Fruit fly (Drosophila melanogaster) whole organism, embryonic: ENCODE data around the gene mRpL20.

ENCODE experiments used
- BEAF-32 ChIP-seq: fragments of 200-800 bp; sonication (Bioruptor generic); optimal IDR thresholded peaks from 3 replicates; lab custom pipeline; 2017; ENCODE audit warnings: missing biosample characterization, missing genetic modification characterization, mild to moderate bottlenecking, moderate library complexity, missing genetic modification reagents
- CG10267 ChIP-seq: fragments of 200-800 bp; sonication (Bioruptor generic); optimal IDR thresholded peaks from 2 replicates; lab custom pipeline; 2018; ENCODE audit warnings: missing biosample characterization, mild to moderate bottlenecking, missing genetic modification characterization, moderate library complexity
- CG12236 ChIP-seq: fragments of 200-800 bp; sonication (Bioruptor generic); optimal IDR thresholded peaks from 2 replicates; lab custom pipeline; 2016; ENCODE audit warnings: missing biosample characterization, missing genetic modification characterization
- CG12942 ChIP-seq: fragments of 200-800 bp; sonication (Bioruptor generic); optimal IDR thresholded peaks from 3 replicates; lab custom pipeline; 2016; ENCODE audit warnings: missing biosample characterization, missing genetic modification characterization
- CG15479 ChIP-seq: fragments of 200-800 bp; sonication (Bioruptor generic); optimal IDR thresholded peaks from 3 replicates; lab custom pipeline; 2019; ENCODE audit warnings: missing biosample characterization, mild to moderate bottlenecking, missing genetic modification characterization, moderate library complexity
- CG17359 ChIP-seq: fragments of 200-800 bp; sonication (Bioruptor generic); optimal IDR thresholded peaks from 3 replicates; lab custom pipeline; 2018; ENCODE audit warnings: missing biosample characterization, mild to moderate bottlenecking, missing genetic modification characterization, moderate library complexity
- CG2129 ChIP-seq: fragments of 200-800 bp; sonication (Bioruptor generic); IDR thresholded peaks from 2 replicates; pipeline ENCODE4 v1.3.6; 2022; ENCODE audit warnings: missing biosample characterization, missing genetic modification characterization; ENCODE audit not compliant: partially characterized antibody
- CG2202 ChIP-seq: fragments of 200-800 bp; sonication (Bioruptor generic); optimal IDR thresholded peaks from 2 replicates; lab custom pipeline; 2018; ENCODE audit warnings: missing biosample characterization, mild to moderate bottlenecking, missing genetic modification characterization
- CG30431 ChIP-seq: fragments of 200-800 bp; sonication (Bioruptor generic); optimal IDR thresholded peaks from 2 replicates; lab custom pipeline; 2017; ENCODE audit warnings: missing biosample characterization, missing genetic modification characterization
- CG31224 ChIP-seq: fragments of 200-800 bp; sonication (Bioruptor generic); IDR thresholded peaks from 2 replicates; pipeline ENCODE4 v1.3.6; 2022; ENCODE audit warnings: missing biosample characterization, missing genetic modification characterization
- CG3847 ChIP-seq: fragments of 200-800 bp; sonication (Bioruptor generic); IDR thresholded peaks from 2 replicates; pipeline ENCODE4 v1.3.6; 2022; ENCODE audit warnings: missing biosample characterization, missing genetic modification characterization
- CG6683 ChIP-seq: fragments of 200-800 bp; sonication (Bioruptor generic); optimal IDR thresholded peaks from 2 replicates; lab custom pipeline; 2017; ENCODE audit warnings: missing biosample characterization, mild to moderate bottlenecking, missing genetic modification characterization, missing genetic modification reagents
- CG6813 ChIP-seq: fragments of 200-800 bp; sonication (Bioruptor generic); optimal IDR thresholded peaks from 2 replicates; lab custom pipeline; 2017; ENCODE audit warnings: missing biosample characterization, missing genetic modification characterization, mild to moderate bottlenecking, moderate library complexity, missing genetic modification reagents
- CG7839 ChIP-seq: fragments of 200-800 bp; sonication (Bioruptor generic); optimal IDR thresholded peaks from 3 replicates; lab custom pipeline; 2018; ENCODE audit warnings: missing biosample characterization, mild to moderate bottlenecking, missing genetic modification characterization, moderate library complexity
- CG8924 ChIP-seq: fragments of 200-800 bp; optimal IDR thresholded peaks from 3 replicates; lab custom pipeline; 2019; ENCODE audit warnings: missing biosample characterization, mild to moderate bottlenecking, missing genetic modification characterization, moderate library complexity
- CG9609 ChIP-seq: fragments of 200-800 bp; sonication (Bioruptor generic); optimal IDR thresholded peaks from 3 replicates; lab custom pipeline; 2016; ENCODE audit warnings: missing biosample characterization, missing genetic modification characterization
- D ChIP-seq, 2 experiments: fragments of 200-800 bp in 1 of 2; fragments of >200 bp in 1 of 2; sonication (Bioruptor generic) in 1 of 2; optimal IDR thresholded peaks; 2 replicates in 1 of 2; 3 replicates in 1 of 2; lab custom pipeline; 2017; ENCODE audit warnings: mild to moderate bottlenecking in 1 of 2, missing biosample characterization in 1 of 2, missing genetic modification characterization in 1 of 2, missing genetic modification reagents in 1 of 2
- Ets65A ChIP-seq: fragments of 200-800 bp; sonication (Bioruptor generic); peaks from one replicate; lab custom pipeline; 2016; ENCODE audit warnings: missing biosample characterization, missing genetic modification characterization
- Hmx ChIP-seq: fragments of 200-800 bp; sonication (Bioruptor generic); optimal IDR thresholded peaks from 2 replicates; lab custom pipeline; 2016; ENCODE audit warnings: missing biosample characterization, missing genetic modification characterization
- Lhr ChIP-seq: fragments of 200-800 bp; sonication (Bioruptor generic); optimal IDR thresholded peaks from 3 replicates; lab custom pipeline; 2017; ENCODE audit warnings: mild to moderate bottlenecking, missing biosample characterization, missing genetic modification reagents, missing genetic modification characterization
- Max ChIP-seq: fragments of 200-800 bp; sonication (Bioruptor generic); optimal IDR thresholded peaks from 2 replicates; lab custom pipeline; 2016; ENCODE audit warnings: missing biosample characterization, mild to moderate bottlenecking, missing genetic modification characterization
- Mrtf ChIP-seq: fragments of 200-800 bp; sonication (Bioruptor generic); IDR thresholded peaks from 3 replicates; pipeline ENCODE4 v1.3.6; 2022; ENCODE audit warnings: missing biosample characterization, missing genetic modification characterization
- NC2α ChIP-seq: fragments of 200-800 bp; sonication (Bioruptor generic); optimal IDR thresholded peaks from 2 replicates; lab custom pipeline; 2016; ENCODE audit warnings: missing biosample characterization, missing genetic modification characterization
- Nf-YB ChIP-seq: fragments of 200-800 bp; sonication (Bioruptor generic); optimal IDR thresholded peaks from 3 replicates; lab custom pipeline; 2019; ENCODE audit warnings: missing biosample characterization, mild to moderate bottlenecking, missing genetic modification characterization, moderate library complexity
- Opbp ChIP-seq: fragments of 200-800 bp; sonication (Bioruptor generic); IDR thresholded peaks from 3 replicates; pipeline ENCODE4 v1.3.6; 2022; ENCODE audit warnings: missing biosample characterization, missing genetic modification characterization; ENCODE audit not compliant: partially characterized antibody
- ap ChIP-seq: fragments of 200-800 bp; sonication (Bioruptor generic); IDR thresholded peaks from 2 replicates; pipeline ENCODE4 v1.3.6; 2022; ENCODE audit warnings: missing biosample characterization, missing genetic modification characterization
- ash1 ChIP-seq: fragments of 200-800 bp; sonication (Bioruptor generic); optimal IDR thresholded peaks from 2 replicates; lab custom pipeline; 2018; ENCODE audit warnings: missing biosample characterization, mild to moderate bottlenecking, missing genetic modification characterization
- bcd ChIP-seq: fragments of 200-800 bp; sonication (Bioruptor generic); optimal IDR thresholded peaks from 2 replicates; lab custom pipeline; 2017; ENCODE audit warnings: missing biosample characterization, mild to moderate bottlenecking, missing genetic modification characterization
- bsh ChIP-seq, 2 experiments: fragments of 200-800 bp; sonication (Bioruptor generic); optimal IDR thresholded peaks; 2 replicates each; lab custom pipeline; 2017 to 2018; ENCODE audit warnings: mild to moderate bottlenecking in 2 of 2, missing biosample characterization in 2 of 2, missing genetic modification characterization in 2 of 2, moderate library complexity in 1 of 2
- cas ChIP-seq: fragments of 200-800 bp; sonication (Bioruptor generic); IDR thresholded peaks from 2 replicates; pipeline ENCODE4 v1.3.6; 2022; ENCODE audit warnings: missing biosample characterization, missing genetic modification characterization
- corto ChIP-seq: fragments of 200-800 bp; sonication (Bioruptor generic); optimal IDR thresholded peaks from 2 replicates; lab custom pipeline; 2016; ENCODE audit warnings: missing biosample characterization, mild to moderate bottlenecking, missing genetic modification characterization, moderate library complexity
- dm ChIP-seq: fragments of 200-800 bp; sonication (Bioruptor generic); optimal IDR thresholded peaks from 3 replicates; lab custom pipeline; 2016; ENCODE audit warnings: missing biosample characterization, missing genetic modification characterization
- dpn ChIP-seq, 2 experiments: fragments of 200-800 bp; sonication (Bioruptor generic); optimal IDR thresholded peaks; 3 replicates each; lab custom pipeline; 2016; ENCODE audit warnings: missing biosample characterization in 2 of 2, missing genetic modification characterization in 2 of 2
- ewg ChIP-seq: fragments of 200-800 bp; sonication (Bioruptor generic); optimal IDR thresholded peaks from 3 replicates; lab custom pipeline; 2017; ENCODE audit warnings: mild to moderate bottlenecking, missing biosample characterization, missing genetic modification reagents, missing genetic modification characterization
- fu2 ChIP-seq: fragments of 200-800 bp; sonication (Bioruptor generic); optimal IDR thresholded peaks from 2 replicates; lab custom pipeline; 2016; ENCODE audit warnings: missing biosample characterization, missing genetic modification characterization
- gcm ChIP-seq: fragments of 200-800 bp; sonication (Bioruptor generic); optimal IDR thresholded peaks from 2 replicates; lab custom pipeline; 2019; ENCODE audit warnings: missing biosample characterization, mild to moderate bottlenecking, missing genetic modification characterization, moderate library complexity
- gem ChIP-seq: fragments of 200-800 bp; sonication (Bioruptor generic); optimal IDR thresholded peaks from 2 replicates; lab custom pipeline; 2019; ENCODE audit warnings: missing biosample characterization, mild to moderate bottlenecking, missing genetic modification characterization, moderate library complexity
- grau ChIP-seq: fragments of 200-800 bp; optimal IDR thresholded peaks from 3 replicates; lab custom pipeline; 2019; ENCODE audit warnings: missing biosample characterization, mild to moderate bottlenecking, missing genetic modification characterization, moderate library complexity
- odd ChIP-seq: fragments of 200-800 bp; sonication (Bioruptor generic); optimal IDR thresholded peaks from 2 replicates; lab custom pipeline; 2017; ENCODE audit warnings: missing biosample characterization, mild to moderate bottlenecking, missing genetic modification characterization
- org-1 ChIP-seq: fragments of 200-800 bp; sonication (Bioruptor generic); optimal IDR thresholded peaks from 2 replicates; lab custom pipeline; 2017; ENCODE audit warnings: missing biosample characterization, missing genetic modification characterization
- pros ChIP-seq: fragments of 200-800 bp; sonication (Bioruptor generic); optimal IDR thresholded peaks from 3 replicates; lab custom pipeline; 2019; ENCODE audit warnings: missing biosample characterization, mild to moderate bottlenecking, missing genetic modification characterization, moderate library complexity
- rib ChIP-seq: fragments of 200-800 bp; sonication (Bioruptor generic); IDR thresholded peaks from 2 replicates; pipeline ENCODE4 v1.3.6; 2022; ENCODE audit warnings: missing biosample characterization, missing genetic modification characterization
- salm ChIP-seq: fragments of 200-800 bp; sonication (Bioruptor generic); optimal IDR thresholded peaks from 2 replicates; lab custom pipeline; 2018; ENCODE audit warnings: missing biosample characterization, mild to moderate bottlenecking, missing genetic modification characterization
- sc ChIP-seq, 3 experiments: fragments of >200 bp in 2 of 3; fragments of 200-800 bp in 1 of 3; sonication (Bioruptor generic) in 1 of 3; optimal IDR thresholded peaks; 2 replicates in 2 of 3; 3 replicates in 1 of 3; lab custom pipeline; 2017; ENCODE audit warnings: mild to moderate bottlenecking in 1 of 3, missing biosample characterization in 1 of 3, missing genetic modification characterization in 1 of 3, missing genetic modification reagents in 1 of 3
- slbo ChIP-seq: fragments of 200-800 bp; sonication (Bioruptor generic); IDR thresholded peaks from 2 replicates; pipeline ENCODE4 v1.3.6; 2022; ENCODE audit warnings: missing biosample characterization, missing genetic modification characterization
- wor ChIP-seq: fragments of 200-800 bp; sonication (Bioruptor generic); IDR thresholded peaks from 2 replicates; pipeline ENCODE4 v1.3.6; 2022; ENCODE audit warnings: missing biosample characterization, missing genetic modification characterization
- zen ChIP-seq: fragments of 200-800 bp; sonication (Bioruptor generic); optimal IDR thresholded peaks from 3 replicates; lab custom pipeline; 2018; ENCODE audit warnings: missing biosample characterization, mild to moderate bottlenecking, missing genetic modification characterization, moderate library complexity
- zf30C ChIP-seq: fragments of 200-800 bp; sonication (Bioruptor generic); optimal IDR thresholded peaks from 3 replicates; lab custom pipeline; 2018; ENCODE audit warnings: missing biosample characterization, mild to moderate bottlenecking, missing genetic modification characterization
- zfh2 ChIP-seq: fragments of 200-800 bp; sonication (Bioruptor generic); optimal IDR thresholded peaks from 2 replicates; lab custom pipeline; 2016; ENCODE audit warnings: missing biosample characterization, missing genetic modification characterization

Gene mRpL20

DNA sequence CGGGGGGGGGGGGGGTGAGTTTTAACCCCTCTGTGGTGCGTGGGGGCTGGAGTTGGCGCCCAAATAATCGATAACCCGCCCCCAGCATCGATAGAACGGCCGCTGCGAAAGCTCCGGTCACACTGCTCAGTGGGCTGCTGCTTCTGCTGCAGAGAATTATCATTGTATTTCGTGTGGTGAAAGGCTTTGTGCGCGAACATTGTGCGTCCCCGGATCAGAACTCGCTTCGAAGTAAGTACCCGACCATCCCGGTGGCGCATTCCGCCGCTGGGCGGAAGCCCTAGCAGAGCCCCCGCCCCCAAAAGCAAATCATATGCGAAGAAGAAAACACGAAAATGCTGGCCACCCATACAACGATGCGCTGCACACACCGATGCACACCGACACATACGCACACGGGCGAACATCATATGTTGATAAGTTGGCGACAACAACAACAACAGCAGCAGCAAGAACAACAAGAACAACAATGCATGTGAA is 26.7 kb upstream of the mRpL20 start, which contains the start of gene Syx13 (continued):
- TF ChIP-seq CG6813 (GFP tag; lab: Kevin White, UChicago) (no peak), CG3847 (GFP tag; lab: Robert Waterston, UW) (peak; percentile 40; the same call in 1 of the 2 replicates), CG12236 (GFP tag; lab: Kevin White, UChicago) (no peak), cas (GFP tag; lab: Robert Waterston, UW) (no peak), zf30C (GFP tag; lab: Kevin White, UChicago) (no peak), Nf-YB (GFP tag; lab: Kevin White, UChicago) (no peak), corto (GFP tag; lab: Kevin White, UChicago) (no peak), BEAF-32 (GFP tag; lab: Kevin White, UChicago) (peak; percentile 84), Ets65A (GFP tag; lab: Kevin White, UChicago) (no peak), zfh2 (no peak), CG10267 (tag; lab: Kevin White, UChicago) (peak; percentile 41), CG30431 (GFP tag; lab: Kevin White, UChicago) (no peak), Hmx (GFP tag; lab: Kevin White, UChicago) (no peak), CG9609 (GFP tag; lab: Kevin White, UChicago) (no peak), Max (GFP tag; lab: Kevin White, UChicago) (no peak), CG2202 (tag; lab: Kevin White, UChicago) (no peak), Lhr (GFP tag; lab: Kevin White, UChicago) (no peak), CG12942 (GFP tag; lab: Kevin White, UChicago) (no peak), CG6683 (GFP tag; lab: Kevin White, UChicago) (peak; percentile 40), dm (GFP tag; lab: Kevin White, UChicago) (peak; percentile 26), wor (GFP tag; lab: Robert Waterston, UW) (no peak), org-1 (GFP tag; lab: Kevin White, UChicago) (no peak), slbo (GFP tag; lab: Robert Waterston, UW) (0 out of 2 replicates have a peak, but pooled peaks have one; percentile 23), sc (optimal IDR thresholded peaks at IDR 0.05; lab: Kevin White, UChicago) (no peak), sc (GFP tag; optimal IDR thresholded peaks at IDR 0.05; lab: Kevin White, UChicago) (no peak), CG7839 (no peak), grau (tag; lab: Kevin White, UChicago) (peak; percentile 29), bcd (GFP tag; lab: Kevin White, UChicago) (no peak), ap (GFP tag; lab: Robert Waterston, UW) (no peak), dpn (GFP tag; optimal IDR thresholded peaks at IDR 0.05; lab: Kevin White, UChicago) (peak in 1 of 2 experiments; percentile 8), ash1 (GFP tag; lab: Kevin White, UChicago) (no peak), Mrtf (GFP tag; lab: Robert Waterston, UW) (no peak), pros (peak; percentile 34), NC2α (GFP tag; lab: Kevin White, UChicago) (no peak), fu2 (GFP tag; lab: Kevin White, UChicago) (no peak), bsh (GFP tag; optimal IDR thresholded peaks at IDR 0.05; lab: Kevin White, UChicago) (no peak), odd (GFP tag; lab: Kevin White, UChicago) (no peak), CG15479 (GFP tag; lab: Kevin White, UChicago) (peak; percentile 31), CG17359 (tag; lab: Kevin White, UChicago) (no peak), salm (tag; lab: Kevin White, UChicago) (peak; percentile 3), Opbp (GFP tag; lab: Robert Waterston, UW) (peak; percentile 84), gem (no peak), CG2129 (GFP tag; lab: Robert Waterston, UW) (0 out of 2 replicates have a peak, but pooled peaks have one; percentile 30), zen (tag; lab: Kevin White, UChicago) (no peak), CG31224 (GFP tag; lab: Robert Waterston, UW) (no peak), ewg (GFP tag; lab: Kevin White, UChicago) (peak; percentile 12), D (optimal IDR thresholded peaks at IDR 0.05; lab: Kevin White, UChicago) (no peak), D (GFP tag; optimal IDR thresholded peaks at IDR 0.05; lab: Kevin White, UChicago) (no peak), gcm (GFP tag; lab: Kevin White, UChicago) (peak; percentile 73), CG8924 (tag; lab: Kevin White, UChicago) (peak; percentile 21), rib (GFP tag; lab: Robert Waterston, UW) (0 out of 2 replicates have a peak, but pooled peaks have one; percentile 14)
